Fruit fly (Drosophila melanogaster): ENCODE measurements around the gene CG11630.

Gene CG11630

dm6 chr2L:21792831-21793230 is 9.0 kb upstream of the CG11630 start:
- TF ChIP-seq usp (GFP tag; optimal IDR thresholded peaks at IDR 0.05) (no peak), CG8478 (optimal IDR thresholded peaks at IDR 0.05) (no peak), psq (optimal IDR thresholded peaks at IDR 0.05) (no peak), Dll (optimal IDR thresholded peaks at IDR 0.05) (no peak), pan (optimal IDR thresholded peaks at IDR 0.05) (no peak), EcR (GFP tag; optimal IDR thresholded peaks at IDR 0.05) (no peak)

- TF ChIP-seq psq (optimal IDR thresholded peaks at IDR 0.05): no peak
Observed at dm6 chr2L:21791980-21792379, 8.1 kb upstream of the CG11630 start.

dm6 chr2L:21789456-21790065 is 5.7 kb upstream of the CG11630 start:
- TF ChIP-seq EcR (GFP tag; optimal IDR thresholded peaks at IDR 0.05) (no peak), CG8478 (optimal IDR thresholded peaks at IDR 0.05) (no peak), psq (optimal IDR thresholded peaks at IDR 0.05) (no peak), Dll (optimal IDR thresholded peaks at IDR 0.05) (no peak), usp (GFP tag; optimal IDR thresholded peaks at IDR 0.05) (no peak), pan (optimal IDR thresholded peaks at IDR 0.05) (no peak)

- no peak for TF ChIP-seq Dll (optimal IDR thresholded peaks at IDR 0.05)
- no peak for TF ChIP-seq EcR (GFP tag; optimal IDR thresholded peaks at IDR 0.05)
- no peak for TF ChIP-seq CG8478 (optimal IDR thresholded peaks at IDR 0.05)
- no peak for TF ChIP-seq psq (optimal IDR thresholded peaks at IDR 0.05)
- no peak for TF ChIP-seq usp (GFP tag; optimal IDR thresholded peaks at IDR 0.05)
- no peak for TF ChIP-seq pan (optimal IDR thresholded peaks at IDR 0.05)
Observed at dm6 chr2L:21786991-21787390, 3.1 kb upstream of the CG11630 start.

dm6 chr2L:21784790-21785425 is 1.0 kb upstream of the CG11630 start:
- TF ChIP-seq psq (optimal IDR thresholded peaks at IDR 0.05): no peak
- TF ChIP-seq EcR (GFP tag; optimal IDR thresholded peaks at IDR 0.05): no peak
- no peak for TF ChIP-seq CG8478 (optimal IDR thresholded peaks at IDR 0.05)
- TF ChIP-seq pan (optimal IDR thresholded peaks at IDR 0.05): no peak
- TF ChIP-seq Dll (optimal IDR thresholded peaks at IDR 0.05): no peak
- TF ChIP-seq usp (GFP tag; optimal IDR thresholded peaks at IDR 0.05): no peak

dm6 chr2L:21769461-21769860 is 14.4 kb downstream of the CG11630 start:
- TF ChIP-seq pan (optimal IDR thresholded peaks at IDR 0.05) (no peak), psq (optimal IDR thresholded peaks at IDR 0.05) (no peak), usp (GFP tag; optimal IDR thresholded peaks at IDR 0.05) (no peak), EcR (GFP tag; optimal IDR thresholded peaks at IDR 0.05) (no peak), CG8478 (optimal IDR thresholded peaks at IDR 0.05) (no peak), Dll (optimal IDR thresholded peaks at IDR 0.05) (no peak)

DNA sequence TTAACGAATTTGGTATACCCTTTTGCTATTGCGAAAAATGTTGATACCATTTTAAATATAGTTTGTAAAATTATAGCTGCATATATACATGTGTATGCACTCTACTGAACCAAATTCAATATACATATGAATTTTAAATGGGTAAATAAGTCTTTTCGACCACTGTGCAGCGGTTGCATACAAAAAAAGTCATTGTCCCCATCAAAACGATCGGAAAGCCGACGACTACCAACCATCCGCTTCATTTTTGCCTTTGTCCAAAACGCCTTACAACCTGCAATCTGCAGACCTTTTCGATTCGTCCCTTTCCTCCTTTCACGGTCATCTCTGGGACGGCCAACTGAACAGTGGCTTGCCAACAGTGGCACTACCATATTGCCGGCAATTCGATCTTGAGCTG is 18.9 kb downstream of the CG11630 start:
- TF ChIP-seq CG8478 (optimal IDR thresholded peaks at IDR 0.05): no peak
- no peak for TF ChIP-seq usp (GFP tag; optimal IDR thresholded peaks at IDR 0.05)
- no peak for TF ChIP-seq pan (optimal IDR thresholded peaks at IDR 0.05)
- TF ChIP-seq EcR (GFP tag; optimal IDR thresholded peaks at IDR 0.05): no peak
- no peak for TF ChIP-seq Dll (optimal IDR thresholded peaks at IDR 0.05)
- TF ChIP-seq psq (optimal IDR thresholded peaks at IDR 0.05): no peak

- TF ChIP-seq psq (optimal IDR thresholded peaks at IDR 0.05) (no peak), pan (optimal IDR thresholded peaks at IDR 0.05) (no peak), usp (GFP tag; optimal IDR thresholded peaks at IDR 0.05) (no peak), Dll (optimal IDR thresholded peaks at IDR 0.05) (no peak), EcR (GFP tag; optimal IDR thresholded peaks at IDR 0.05) (no peak), CG8478 (optimal IDR thresholded peaks at IDR 0.05) (no peak)
Observed at dm6 chr2L:21758067-21758398, 25.8 kb downstream of the CG11630 start.

DNA sequence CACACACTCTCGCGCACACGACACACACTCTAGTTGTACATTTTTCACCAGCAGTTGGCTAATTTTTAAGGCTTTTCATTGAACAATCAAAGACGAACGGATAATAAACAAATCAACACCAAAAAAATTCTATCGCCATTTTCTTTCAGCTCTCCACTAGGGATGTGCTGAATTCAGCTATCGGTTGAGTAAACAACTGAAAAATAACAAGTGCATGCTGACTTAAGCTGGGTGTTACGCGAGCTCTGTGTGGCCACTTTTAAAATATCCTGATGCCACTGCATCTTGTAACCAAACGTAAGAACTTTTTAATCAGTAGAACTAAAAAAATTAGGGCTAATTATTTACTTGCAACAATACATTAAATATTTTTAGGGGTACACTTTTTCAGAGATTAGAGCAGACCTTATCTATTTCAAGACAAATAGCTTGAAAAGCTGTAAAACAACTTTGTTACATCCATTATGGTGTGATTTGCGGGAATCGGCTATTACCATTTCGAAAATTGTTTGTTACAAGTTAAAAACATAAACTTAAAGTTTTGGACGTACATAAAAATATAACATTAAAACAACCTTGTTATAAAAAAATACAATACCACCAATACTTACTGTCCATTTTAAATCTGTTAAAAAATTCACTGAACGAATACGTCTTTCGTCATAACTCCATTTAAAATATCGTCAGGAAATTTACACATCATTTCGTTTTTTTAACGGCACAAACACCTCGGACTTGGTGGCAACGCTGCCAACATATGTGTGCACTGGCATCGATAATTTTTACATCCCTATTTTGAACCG is 26.4 kb downstream of the CG11630 start, which contains the start of the genes step and CG1416:
Gene step, minus strand, starts transcription at position 203 of the 803 bp plus-strand sequence.
Gene CG1416, plus strand, starts transcription at position 747 of the 803 bp plus-strand sequence.
- TF ChIP-seq EcR (GFP tag; optimal IDR thresholded peaks at IDR 0.05) (no peak), usp (GFP tag; optimal IDR thresholded peaks at IDR 0.05) (no peak), CG8478 (optimal IDR thresholded peaks at IDR 0.05) (no peak), psq (optimal IDR thresholded peaks at IDR 0.05) (no peak), pan (optimal IDR thresholded peaks at IDR 0.05) (no peak)

DNA sequence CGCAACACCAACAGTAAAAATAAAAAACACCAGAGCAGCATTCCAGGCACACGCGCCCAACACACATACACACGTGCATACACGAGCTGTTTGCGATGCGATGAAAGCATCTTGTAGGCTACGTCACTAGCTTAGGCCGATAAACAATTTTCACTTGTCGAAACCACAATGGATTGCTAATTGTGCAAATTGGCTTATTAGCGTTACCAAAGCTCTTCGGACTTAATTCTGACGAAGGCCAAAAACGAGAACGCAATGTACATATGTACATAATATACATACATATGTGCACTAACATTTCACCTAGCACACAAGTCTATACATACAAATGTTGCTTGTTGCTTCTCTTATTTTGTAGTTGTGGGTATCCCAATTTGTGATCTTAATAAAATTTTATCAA is 27.2 kb downstream of the CG11630 start:
- TF ChIP-seq Dll (optimal IDR thresholded peaks at IDR 0.05) (no peak), EcR (GFP tag; optimal IDR thresholded peaks at IDR 0.05) (no peak), usp (GFP tag; optimal IDR thresholded peaks at IDR 0.05) (no peak), pan (optimal IDR thresholded peaks at IDR 0.05) (no peak), CG8478 (optimal IDR thresholded peaks at IDR 0.05) (no peak), psq (optimal IDR thresholded peaks at IDR 0.05) (no peak)

DNA sequence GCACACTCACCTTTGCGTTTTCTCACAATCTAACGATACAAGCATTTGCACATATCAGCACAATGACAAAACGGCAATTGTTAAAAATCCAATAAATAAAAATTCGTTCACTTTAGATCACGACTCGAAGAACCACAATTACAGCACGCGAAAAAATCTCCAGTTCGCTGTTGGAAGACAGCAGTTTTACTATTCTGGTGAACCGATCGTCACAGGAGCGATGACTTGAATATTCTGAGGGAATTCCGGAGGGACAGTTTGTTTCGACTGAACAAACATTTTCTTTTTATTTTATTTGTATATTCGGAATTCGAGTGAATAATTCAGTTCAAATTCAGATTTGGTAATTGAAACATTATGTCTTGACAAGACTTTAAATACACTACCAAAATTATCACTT is 28.6 kb downstream of the CG11630 start:
- no peak for TF ChIP-seq pan (optimal IDR thresholded peaks at IDR 0.05)
- TF ChIP-seq usp (GFP tag; optimal IDR thresholded peaks at IDR 0.05): no peak
- no peak for TF ChIP-seq CG8478 (optimal IDR thresholded peaks at IDR 0.05)
- TF ChIP-seq EcR (GFP tag; optimal IDR thresholded peaks at IDR 0.05): no peak
- no peak for TF ChIP-seq psq (optimal IDR thresholded peaks at IDR 0.05)
- TF ChIP-seq Dll (optimal IDR thresholded peaks at IDR 0.05): no peak

DNA sequence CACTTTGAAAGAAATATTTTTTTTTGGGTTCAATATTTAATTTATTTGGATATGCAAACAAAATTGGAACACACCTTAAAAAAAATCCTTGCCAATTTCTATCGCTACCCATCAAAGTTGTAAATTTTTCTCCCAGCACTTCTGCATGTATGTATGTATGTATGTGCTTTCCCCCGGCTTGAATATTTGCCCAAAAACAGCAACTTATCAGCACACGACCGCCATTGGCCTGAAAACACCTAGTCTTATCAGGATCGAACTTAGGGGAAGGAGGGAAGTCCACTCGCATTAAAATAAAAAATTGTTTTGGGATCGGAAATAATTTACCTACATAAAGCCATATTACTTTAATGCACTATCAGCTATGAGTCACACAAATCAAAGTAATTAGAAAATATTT is 29.9 kb downstream of the CG11630 start:
- TF ChIP-seq EcR (GFP tag; optimal IDR thresholded peaks at IDR 0.05): no peak
- no peak for TF ChIP-seq Dll (optimal IDR thresholded peaks at IDR 0.05)
- no peak for TF ChIP-seq CG8478 (optimal IDR thresholded peaks at IDR 0.05)
- no peak for TF ChIP-seq usp (GFP tag; optimal IDR thresholded peaks at IDR 0.05)
- TF ChIP-seq psq (optimal IDR thresholded peaks at IDR 0.05): no peak
- no peak for TF ChIP-seq pan (optimal IDR thresholded peaks at IDR 0.05)
